Fruit fly (Drosophila melanogaster) whole organism, embryonic: ENCODE measurements around the gene CG8508.

ENCODE experiments used
- BtbVII ChIP-seq: fragments of 200-800 bp; sonication (Bioruptor generic); optimal IDR thresholded peaks from 3 replicates; lab custom pipeline; 2017; ENCODE audit warnings: missing biosample characterization, mild to moderate bottlenecking, missing genetic modification characterization
- CG10209 ChIP-seq: fragments of 200-800 bp; sonication (Bioruptor generic); optimal IDR thresholded peaks from 3 replicates; lab custom pipeline; 2017; ENCODE audit warnings: missing biosample characterization, mild to moderate bottlenecking, missing genetic modification characterization, missing genetic modification reagents
- CG10267 ChIP-seq: fragments of 200-800 bp; sonication (Bioruptor generic); optimal IDR thresholded peaks from 2 replicates; lab custom pipeline; 2018; ENCODE audit warnings: missing biosample characterization, mild to moderate bottlenecking, missing genetic modification characterization, moderate library complexity
- CG10431 ChIP-seq: fragments of 200-800 bp; sonication (Bioruptor generic); optimal IDR thresholded peaks from 3 replicates; lab custom pipeline; 2018; ENCODE audit warnings: missing biosample characterization, mild to moderate bottlenecking, missing genetic modification characterization
- CG11504 ChIP-seq: fragments of 200-800 bp; sonication (Bioruptor generic); optimal IDR thresholded peaks from 3 replicates; lab custom pipeline; 2019; ENCODE audit warnings: missing biosample characterization, mild to moderate bottlenecking, missing genetic modification characterization, moderate library complexity
- CG12071 ChIP-seq: fragments of 200-800 bp; sonication (Bioruptor generic); optimal IDR thresholded peaks from 3 replicates; lab custom pipeline; 2018; ENCODE audit warnings: missing biosample characterization, mild to moderate bottlenecking, missing genetic modification characterization
- CG13287 ChIP-seq: fragments of 200-800 bp; sonication (Bioruptor generic); IDR thresholded peaks from 2 replicates; pipeline ENCODE4 v1.3.6; 2022; ENCODE audit warnings: missing biosample characterization, missing genetic modification characterization; ENCODE audit not compliant: partially characterized antibody
- CG13624 ChIP-seq: fragments of 200-800 bp; sonication (Bioruptor generic); optimal IDR thresholded peaks from 2 replicates; lab custom pipeline; 2016; ENCODE audit warnings: missing biosample characterization, missing genetic modification characterization
- CG13775 ChIP-seq: fragments of 200-800 bp; sonication (Bioruptor generic); optimal IDR thresholded peaks from 3 replicates; lab custom pipeline; 2017; ENCODE audit warnings: missing biosample characterization, mild to moderate bottlenecking, missing genetic modification characterization
- CG15073 ChIP-seq: fragments of 200-800 bp; sonication (Bioruptor generic); optimal IDR thresholded peaks from 2 replicates; lab custom pipeline; 2016; ENCODE audit warnings: missing biosample characterization, missing genetic modification characterization
- CG15601 ChIP-seq: fragments of 200-800 bp; sonication (Bioruptor generic); optimal IDR thresholded peaks from 3 replicates; lab custom pipeline; 2019; ENCODE audit warnings: missing biosample characterization, mild to moderate bottlenecking, missing genetic modification characterization, moderate library complexity
- CG17568 ChIP-seq: fragments of 200-800 bp; sonication (Bioruptor generic); optimal IDR thresholded peaks from 2 replicates; lab custom pipeline; 2018; ENCODE audit warnings: missing biosample characterization, mild to moderate bottlenecking, missing genetic modification characterization, moderate library complexity
- CG18011 ChIP-seq: fragments of 200-800 bp; sonication (Bioruptor generic); optimal IDR thresholded peaks from 2 replicates; lab custom pipeline; 2017; ENCODE audit warnings: missing biosample characterization, missing genetic modification characterization, mild to moderate bottlenecking, moderate library complexity, missing genotype
- CG18262 ChIP-seq: fragments of 200-800 bp; optimal IDR thresholded peaks from 3 replicates; lab custom pipeline; 2019; ENCODE audit warnings: missing biosample characterization, mild to moderate bottlenecking, missing genetic modification characterization, moderate library complexity
- CG2120 ChIP-seq: fragments of 200-800 bp; sonication (Bioruptor generic); optimal IDR thresholded peaks from 3 replicates; lab custom pipeline; 2016; ENCODE audit warnings: missing biosample characterization, missing genetic modification characterization
- CG30431 ChIP-seq: fragments of 200-800 bp; sonication (Bioruptor generic); optimal IDR thresholded peaks from 2 replicates; lab custom pipeline; 2017; ENCODE audit warnings: missing biosample characterization, missing genetic modification characterization
- CG3281 ChIP-seq: fragments of 200-800 bp; sonication (Bioruptor generic); optimal IDR thresholded peaks from 3 replicates; lab custom pipeline; 2017; ENCODE audit warnings: missing biosample characterization, mild to moderate bottlenecking, missing genetic modification characterization
- CG4820 ChIP-seq: fragments of 200-800 bp; sonication (Bioruptor generic); optimal IDR thresholded peaks from 3 replicates; lab custom pipeline; 2016; ENCODE audit warnings: missing biosample characterization, missing genetic modification characterization
- CG4854 ChIP-seq: fragments of 200-800 bp; sonication (Bioruptor generic); optimal IDR thresholded peaks from 2 replicates; lab custom pipeline; 2016; ENCODE audit warnings: missing biosample characterization, missing genetic modification characterization, inconsistent platforms
- CG6765 ChIP-seq: fragments of 200-800 bp; sonication (Bioruptor generic); optimal IDR thresholded peaks from 3 replicates; lab custom pipeline; 2017; ENCODE audit warnings: missing biosample characterization, mild to moderate bottlenecking, missing genetic modification characterization
- CG8388 ChIP-seq: fragments of 200-800 bp; sonication (Bioruptor generic); optimal IDR thresholded peaks from 2 replicates; lab custom pipeline; 2019; ENCODE audit warnings: missing biosample characterization, mild to moderate bottlenecking, missing genetic modification characterization, moderate library complexity
- CG8478 ChIP-seq: fragments of >200 bp; optimal IDR thresholded peaks from 2 replicates; lab custom pipeline; 2018
- D ChIP-seq, 2 experiments: fragments of 200-800 bp in 1 of 2; fragments of >200 bp in 1 of 2; sonication (Bioruptor generic) in 1 of 2; optimal IDR thresholded peaks; 2 replicates in 1 of 2; 3 replicates in 1 of 2; lab custom pipeline; 2017; ENCODE audit warnings: mild to moderate bottlenecking in 1 of 2, missing biosample characterization in 1 of 2, missing genetic modification characterization in 1 of 2, missing genetic modification reagents in 1 of 2
- Dip2 ChIP-seq: fragments of 200-800 bp; sonication (Bioruptor generic); IDR thresholded peaks from 2 replicates; pipeline ENCODE4 v1.3.6; 2022; ENCODE audit warnings: missing biosample characterization, missing genetic modification characterization
- Dip3 ChIP-seq: fragments of 200-800 bp; sonication (Bioruptor generic); optimal IDR thresholded peaks from 3 replicates; lab custom pipeline; 2016; ENCODE audit warnings: missing biosample characterization, missing genetic modification characterization
- HLH4C ChIP-seq: fragments of 200-800 bp; sonication (Bioruptor generic); IDR thresholded peaks from 3 replicates; pipeline ENCODE4 v1.3.6; 2022; ENCODE audit warnings: missing biosample characterization, missing genetic modification characterization; ENCODE audit not compliant: partially characterized antibody
- Hmx ChIP-seq: fragments of 200-800 bp; sonication (Bioruptor generic); optimal IDR thresholded peaks from 2 replicates; lab custom pipeline; 2016; ENCODE audit warnings: missing biosample characterization, missing genetic modification characterization
- Hr78 ChIP-seq, 2 experiments: fragments of 200-800 bp in 1 of 2; fragments of >200 bp in 1 of 2; sonication (Bioruptor generic) in 1 of 2; optimal IDR thresholded peaks; 2 replicates each; lab custom pipeline; 2017 to 2019; ENCODE audit warnings: missing biosample characterization in 2 of 2, missing genetic modification characterization in 2 of 2, mild to moderate bottlenecking in 1 of 2, moderate library complexity in 1 of 2
- NC2β ChIP-seq: fragments of 200-800 bp; sonication (Bioruptor generic); optimal IDR thresholded peaks from 2 replicates; lab custom pipeline; 2016; ENCODE audit warnings: missing biosample characterization, missing genetic modification characterization
- NK7.1 ChIP-seq: fragments of 200-800 bp; sonication (Bioruptor generic); optimal IDR thresholded peaks from 3 replicates; lab custom pipeline; 2016; ENCODE audit warnings: missing biosample characterization, missing genetic modification characterization
- Nf-YA ChIP-seq: fragments of 200-800 bp; sonication (Bioruptor generic); IDR thresholded peaks from 2 replicates; pipeline ENCODE4 v1.3.6; 2022; ENCODE audit warnings: missing biosample characterization, missing genetic modification characterization
- Ravus ChIP-seq: fragments of 200-800 bp; sonication (Bioruptor generic); IDR thresholded peaks from 2 replicates; pipeline ENCODE4 v1.3.6; 2022; ENCODE audit warnings: missing biosample characterization, missing genetic modification characterization
- Six4 ChIP-seq: fragments of 200-800 bp; sonication (Bioruptor generic); optimal IDR thresholded peaks from 2 replicates; lab custom pipeline; 2016; ENCODE audit warnings: missing biosample characterization, missing genetic modification characterization
- Sry-δ ChIP-seq: fragments of 200-800 bp; sonication (Bioruptor generic); optimal IDR thresholded peaks from 2 replicates; lab custom pipeline; 2016; ENCODE audit warnings: missing biosample characterization, missing genetic modification characterization
- Tbp ChIP-seq: fragments of >200 bp; optimal IDR thresholded peaks from 2 replicates; lab custom pipeline; 2018; ENCODE audit warnings: missing biosample characterization, missing genetic modification characterization
- aop ChIP-seq: fragments of 200-800 bp; sonication (Bioruptor generic); IDR thresholded peaks from 2 replicates; pipeline ENCODE4 v1.3.6; 2022; ENCODE audit warnings: missing biosample characterization, missing genetic modification characterization
- bab2 ChIP-seq: fragments of 200-800 bp; sonication (Bioruptor generic); optimal IDR thresholded peaks from 2 replicates; lab custom pipeline; 2016; ENCODE audit warnings: missing biosample characterization, missing genetic modification characterization
- chinmo ChIP-seq: fragments of 200-800 bp; sonication (Bioruptor generic); IDR thresholded peaks from 4 replicates; pipeline ENCODE4 v1.3.6; 2022; ENCODE audit warnings: missing biosample characterization, missing genetic modification characterization; ENCODE audit not compliant: partially characterized antibody
- dimm ChIP-seq: fragments of 200-800 bp; sonication (Bioruptor generic); IDR thresholded peaks from 2 replicates; pipeline ENCODE4 v1.3.6; 2022; ENCODE audit warnings: missing biosample characterization, missing genetic modification characterization
- dmrt11E ChIP-seq: fragments of 200-800 bp; sonication (Bioruptor generic); optimal IDR thresholded peaks from 3 replicates; lab custom pipeline; 2018; ENCODE audit warnings: missing biosample characterization, mild to moderate bottlenecking, missing genetic modification characterization, moderate library complexity
- eve ChIP-seq, 2 experiments: fragments of >200 bp; optimal IDR thresholded peaks; 2 replicates each; lab custom pipeline; 2017; ENCODE audit warnings: missing biosample characterization in 2 of 2, missing genetic modification characterization in 2 of 2
- gfzf ChIP-seq: fragments of 200-800 bp; sonication (Bioruptor generic); optimal IDR thresholded peaks from 2 replicates; lab custom pipeline; 2016; ENCODE audit warnings: missing biosample characterization, mild to moderate bottlenecking, missing genetic modification characterization, moderate library complexity
- gro ChIP-seq: fragments of 200-800 bp; sonication (Bioruptor generic); optimal IDR thresholded peaks from 2 replicates; lab custom pipeline; 2016; ENCODE audit warnings: missing biosample characterization, missing genetic modification characterization
- inv ChIP-seq: fragments of 200-800 bp; sonication (Bioruptor generic); IDR thresholded peaks from 2 replicates; pipeline ENCODE4 v1.3.6; 2022; ENCODE audit warnings: missing biosample characterization, missing genetic modification characterization; ENCODE audit not compliant: partially characterized antibody
- nerfin-1 ChIP-seq: fragments of 200-800 bp; sonication (Bioruptor generic); optimal IDR thresholded peaks from 3 replicates; lab custom pipeline; 2019; ENCODE audit warnings: missing biosample characterization, mild to moderate bottlenecking, missing genetic modification characterization, moderate library complexity
- pho ChIP-seq: fragments of 200-800 bp; sonication (Bioruptor generic); optimal IDR thresholded peaks from 2 replicates; lab custom pipeline; 2016; ENCODE audit warnings: missing biosample characterization, missing genetic modification characterization
- pum ChIP-seq: fragments of 200-800 bp; sonication (Bioruptor generic); optimal IDR thresholded peaks from 2 replicates; lab custom pipeline; 2016; ENCODE audit warnings: missing biosample characterization, missing genetic modification characterization
- row ChIP-seq: fragments of 200-800 bp; sonication (Bioruptor generic); IDR thresholded peaks from 3 replicates; pipeline ENCODE4 v1.3.6; 2022; ENCODE audit warnings: missing biosample characterization, missing genetic modification characterization
- sens ChIP-seq: fragments of 200-800 bp; sonication (Bioruptor generic); peaks from one replicate; lab custom pipeline; 2016; ENCODE audit warnings: missing biosample characterization, missing genetic modification characterization
- sqz ChIP-seq: fragments of 200-800 bp; sonication (Bioruptor generic); optimal IDR thresholded peaks from 3 replicates; lab custom pipeline; 2018; ENCODE audit warnings: missing biosample characterization, mild to moderate bottlenecking, missing genetic modification characterization
- toy ChIP-seq: fragments of 200-800 bp; sonication (Bioruptor generic); IDR thresholded peaks from 2 replicates; pipeline ENCODE4 v1.3.6; 2022; ENCODE audit warnings: missing biosample characterization, missing genetic modification characterization
- z ChIP-seq: fragments of 200-800 bp; sonication (Bioruptor generic); IDR thresholded peaks from 3 replicates; pipeline ENCODE4 v1.3.6; 2022; ENCODE audit warnings: missing biosample characterization, missing genetic modification characterization

The CG8508 gene

DNA sequence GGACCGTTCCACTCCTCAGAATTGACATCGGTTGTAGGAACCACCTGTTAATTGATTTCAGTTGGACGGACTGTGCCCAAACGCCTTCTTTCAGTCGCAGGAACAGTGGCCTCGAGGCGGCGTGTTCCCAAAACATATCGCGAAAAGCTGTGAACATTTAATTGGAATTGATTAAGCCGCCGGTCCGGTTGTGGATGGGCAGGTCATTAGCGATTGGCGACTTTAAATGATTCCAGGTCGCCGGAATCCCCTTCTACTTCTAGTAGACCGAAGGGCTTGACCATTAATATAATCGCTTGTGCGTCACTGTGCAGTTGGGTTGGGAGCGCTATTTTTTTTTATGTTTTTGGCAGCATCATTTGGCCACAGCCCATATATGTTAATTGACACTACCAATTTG, 35.5 kb upstream of the CG8508 start (continued):
- 0 out of 3 replicates have a peak, but pooled peaks have one; percentile 12 for TF ChIP-seq row (GFP tag; lab: Robert Waterston, UW)
- no peak for TF ChIP-seq Dip2 (GFP tag; lab: Robert Waterston, UW)
- TF ChIP-seq chinmo (GFP tag; lab: Robert Waterston, UW): 0 out of 4 replicates have a peak, but pooled peaks have one; percentile 22
- no peak for TF ChIP-seq Hr78 (GFP tag; optimal IDR thresholded peaks at IDR 0.05; lab: Kevin White, UChicago)
- no peak for TF ChIP-seq CG3281 (GFP tag; lab: Kevin White, UChicago)
- TF ChIP-seq CG6765 (GFP tag; lab: Kevin White, UChicago): no peak
- TF ChIP-seq Tbp: no peak
- peak; percentile 45 for TF ChIP-seq sens
- TF ChIP-seq CG12071 (GFP tag; lab: Kevin White, UChicago): no peak
- TF ChIP-seq Ravus (GFP tag; lab: Robert Waterston, UW): no peak
- TF ChIP-seq CG11504 (tag; lab: Kevin White, UChicago): no peak
- TF ChIP-seq Six4 (GFP tag; lab: Kevin White, UChicago): no peak
- TF ChIP-seq nerfin-1: no peak
- no peak for TF ChIP-seq sqz (GFP tag; lab: Kevin White, UChicago)
- no peak for TF ChIP-seq dimm (GFP tag; lab: Robert Waterston, UW)
- TF ChIP-seq Dip3 (GFP tag; lab: Kevin White, UChicago): peak; percentile 11
- peak; percentile 23 for TF ChIP-seq CG2120 (GFP tag; lab: Kevin White, UChicago)
- no peak for TF ChIP-seq Nf-YA (GFP tag; lab: Robert Waterston, UW)
- TF ChIP-seq NK7.1 (GFP tag; lab: Kevin White, UChicago): no peak
- no peak for TF ChIP-seq dmrt11E (tag; lab: Kevin White, UChicago)
- no peak for TF ChIP-seq bab2
- no peak for TF ChIP-seq toy (GFP tag; lab: Robert Waterston, UW)
- no peak for TF ChIP-seq CG10267 (tag; lab: Kevin White, UChicago)
- TF ChIP-seq CG4854 (GFP tag; lab: Kevin White, UChicago): no peak
- TF ChIP-seq HLH4C (GFP tag; lab: Robert Waterston, UW): no peak
- TF ChIP-seq CG13287 (GFP tag; lab: Robert Waterston, UW): no peak
- no peak for TF ChIP-seq z (GFP tag; lab: Robert Waterston, UW)
- no peak for TF ChIP-seq CG13624
- TF ChIP-seq gro: no peak
- no peak for TF ChIP-seq CG13775
- TF ChIP-seq pum (GFP tag; lab: Kevin White, UChicago): no peak
- no peak for TF ChIP-seq inv (GFP tag; lab: Robert Waterston, UW)
- no peak for TF ChIP-seq D (optimal IDR thresholded peaks at IDR 0.05; lab: Kevin White, UChicago)
- no peak for TF ChIP-seq D (GFP tag; optimal IDR thresholded peaks at IDR 0.05; lab: Kevin White, UChicago)
- no peak for TF ChIP-seq CG10431 (GFP tag; lab: Kevin White, UChicago)
- TF ChIP-seq CG30431 (GFP tag; lab: Kevin White, UChicago): no peak
- no peak for TF ChIP-seq CG17568
- no peak for TF ChIP-seq pho
- TF ChIP-seq CG8388 (GFP tag; lab: Kevin White, UChicago): no peak
- no peak for TF ChIP-seq CG10209
- TF ChIP-seq NC2β: no peak
- no peak for TF ChIP-seq eve (GFP tag; optimal IDR thresholded peaks at IDR 0.05; lab: Kevin White, UChicago)
- TF ChIP-seq CG18011 (GFP tag; lab: Kevin White, UChicago): no peak
- no peak for TF ChIP-seq gfzf
- no peak for TF ChIP-seq BtbVII (GFP tag; lab: Kevin White, UChicago)
- no peak for TF ChIP-seq Sry-δ
- TF ChIP-seq CG15073 (GFP tag; lab: Kevin White, UChicago): no peak
- no peak for TF ChIP-seq Hmx (GFP tag; lab: Kevin White, UChicago)
- TF ChIP-seq CG18262: no peak
- TF ChIP-seq CG4820 (GFP tag; lab: Kevin White, UChicago): no peak
- no peak for TF ChIP-seq CG15601 (tag; lab: Kevin White, UChicago)
- TF ChIP-seq CG8478 (lab: Kevin White, UChicago): no peak
- TF ChIP-seq aop: no peak
